Fruit fly (Drosophila melanogaster) whole organism, embryonic: ENCODE data around the gene ZIPIC.

ENCODE experiments used
- CG17359 ChIP-seq: fragments of 200-800 bp; sonication (Bioruptor generic); optimal IDR thresholded peaks from 3 replicates; lab custom pipeline; 2018; ENCODE audit warnings: missing biosample characterization, mild to moderate bottlenecking, missing genetic modification characterization, moderate library complexity
- CG2199 ChIP-seq: fragments of 200-800 bp; sonication (Bioruptor generic); IDR thresholded peaks from 3 replicates; pipeline ENCODE4 v1.3.6; 2022; ENCODE audit warnings: missing biosample characterization, missing genetic modification characterization
- CG30431 ChIP-seq: fragments of 200-800 bp; sonication (Bioruptor generic); optimal IDR thresholded peaks from 2 replicates; lab custom pipeline; 2017; ENCODE audit warnings: missing biosample characterization, missing genetic modification characterization
- CG42726 ChIP-seq: fragments of 200-800 bp; sonication (Bioruptor generic); IDR thresholded peaks from 2 replicates; pipeline ENCODE4 v1.3.6; 2022; ENCODE audit warnings: missing biosample characterization, missing genetic modification characterization; ENCODE audit not compliant: partially characterized antibody
- CG43689 ChIP-seq: fragments of 200-800 bp; sonication (Bioruptor generic); IDR thresholded peaks from 2 replicates; pipeline ENCODE4 v1.3.6; 2022; ENCODE audit warnings: missing biosample characterization, missing genetic modification characterization
- CG5953 ChIP-seq: fragments of 200-800 bp; sonication (Bioruptor generic); IDR thresholded peaks from 2 replicates; pipeline ENCODE4 v1.3.6; 2022; ENCODE audit warnings: missing biosample characterization, missing genetic modification characterization
- CG8388 ChIP-seq: fragments of 200-800 bp; sonication (Bioruptor generic); optimal IDR thresholded peaks from 2 replicates; lab custom pipeline; 2019; ENCODE audit warnings: missing biosample characterization, mild to moderate bottlenecking, missing genetic modification characterization, moderate library complexity
- CG8944 ChIP-seq: fragments of 200-800 bp; sonication (Bioruptor generic); optimal IDR thresholded peaks from 3 replicates; lab custom pipeline; 2016; ENCODE audit warnings: missing biosample characterization, missing genetic modification characterization
- Deaf1 ChIP-seq: fragments of 200-800 bp; optimal IDR thresholded peaks from 3 replicates; lab custom pipeline; 2019; ENCODE audit warnings: missing biosample characterization, mild to moderate bottlenecking, missing genetic modification characterization, moderate library complexity
- Drgx ChIP-seq: fragments of 200-800 bp; sonication (Bioruptor generic); IDR thresholded peaks from 2 replicates; pipeline ENCODE4 v1.3.6; 2022; ENCODE audit warnings: missing biosample characterization, missing genetic modification characterization
- ERR ChIP-seq: fragments of 200-800 bp; sonication (Bioruptor generic); optimal IDR thresholded peaks from 2 replicates; lab custom pipeline; 2016; ENCODE audit warnings: missing biosample characterization, missing genetic modification characterization
- Eip74EF ChIP-seq, 2 experiments: fragments of 200-800 bp in 1 of 2; fragments of >200 bp in 1 of 2; sonication (Bioruptor generic) in 1 of 2; optimal IDR thresholded peaks; 2 replicates each; lab custom pipeline; 2017 to 2019; ENCODE audit warnings: missing biosample characterization in 2 of 2, missing genetic modification characterization in 2 of 2, mild to moderate bottlenecking in 1 of 2, moderate library complexity in 1 of 2
- Hey ChIP-seq: fragments of 200-800 bp; sonication (Bioruptor generic); optimal IDR thresholded peaks from 3 replicates; lab custom pipeline; 2018; ENCODE audit warnings: missing biosample characterization, mild to moderate bottlenecking, missing genetic modification characterization
- Hsf ChIP-seq: fragments of 200-800 bp; sonication (Bioruptor generic); optimal IDR thresholded peaks from 3 replicates; lab custom pipeline; 2016; ENCODE audit warnings: missing biosample characterization, missing genetic modification characterization
- Lim3 ChIP-seq: fragments of 200-800 bp; sonication (Bioruptor generic); IDR thresholded peaks from 2 replicates; pipeline ENCODE4 v1.3.6; 2022; ENCODE audit warnings: missing biosample characterization, missing genetic modification characterization
- MESR4 ChIP-seq: fragments of 200-800 bp; sonication (Bioruptor generic); optimal IDR thresholded peaks from 2 replicates; lab custom pipeline; 2018; ENCODE audit warnings: missing biosample characterization, mild to moderate bottlenecking, missing genetic modification characterization, moderate library complexity
- Rx ChIP-seq: fragments of 200-800 bp; sonication (Bioruptor generic); IDR thresholded peaks from 2 replicates; pipeline ENCODE4 v1.3.6; 2022; ENCODE audit warnings: missing biosample characterization, missing genetic modification characterization
- Scr ChIP-seq: fragments of 200-800 bp; sonication (Bioruptor generic); IDR thresholded peaks from 2 replicates; pipeline ENCODE4 v1.3.6; 2022; ENCODE audit warnings: missing biosample characterization, missing genetic modification characterization; ENCODE audit not compliant: partially characterized antibody
- Xbp1 ChIP-seq: fragments of 200-800 bp; sonication (Bioruptor generic); optimal IDR thresholded peaks from 3 replicates; lab custom pipeline; 2016; ENCODE audit warnings: missing biosample characterization, mild to moderate bottlenecking, missing genetic modification characterization
- YL-1 ChIP-seq: fragments of 200-800 bp; sonication (Bioruptor generic); optimal IDR thresholded peaks from 3 replicates; lab custom pipeline; 2017; ENCODE audit warnings: missing biosample characterization, mild to moderate bottlenecking, missing genetic modification characterization
- bsh ChIP-seq, 2 experiments: fragments of 200-800 bp; sonication (Bioruptor generic); optimal IDR thresholded peaks; 2 replicates each; lab custom pipeline; 2017 to 2018; ENCODE audit warnings: mild to moderate bottlenecking in 2 of 2, missing biosample characterization in 2 of 2, missing genetic modification characterization in 2 of 2, moderate library complexity in 1 of 2
- cato ChIP-seq: fragments of 200-800 bp; sonication (Bioruptor generic); optimal IDR thresholded peaks from 2 replicates; lab custom pipeline; 2016; ENCODE audit warnings: missing biosample characterization, missing genetic modification characterization, borderline replicate concordance
- crp ChIP-seq, 2 experiments: fragments of 200-800 bp; sonication (Bioruptor generic); optimal IDR thresholded peaks; 2 replicates in 1 of 2; 3 replicates in 1 of 2; lab custom pipeline; 2017; ENCODE audit warnings: missing biosample characterization in 2 of 2, missing genetic modification characterization in 2 of 2, mild to moderate bottlenecking in 1 of 2, moderate library complexity in 1 of 2
- cwo ChIP-seq: fragments of 200-800 bp; sonication (Bioruptor generic); optimal IDR thresholded peaks from 3 replicates; lab custom pipeline; 2017; ENCODE audit warnings: missing biosample characterization, missing genetic modification characterization, mild to moderate bottlenecking, moderate library complexity, missing genetic modification reagents
- ems ChIP-seq: fragments of 200-800 bp; sonication (Bioruptor generic); optimal IDR thresholded peaks from 3 replicates; lab custom pipeline; 2016; ENCODE audit warnings: missing biosample characterization, missing genetic modification characterization
- ewg ChIP-seq: fragments of 200-800 bp; sonication (Bioruptor generic); optimal IDR thresholded peaks from 3 replicates; lab custom pipeline; 2017; ENCODE audit warnings: mild to moderate bottlenecking, missing biosample characterization, missing genetic modification reagents, missing genetic modification characterization
- exex ChIP-seq: fragments of 200-800 bp; sonication (Bioruptor generic); optimal IDR thresholded peaks from 4 replicates; lab custom pipeline; 2018; ENCODE audit warnings: missing biosample characterization, mild to moderate bottlenecking, missing genetic modification characterization, moderate library complexity
- eyg ChIP-seq: fragments of 200-800 bp; sonication (Bioruptor generic); optimal IDR thresholded peaks from 3 replicates; lab custom pipeline; 2016; ENCODE audit warnings: missing biosample characterization, missing genetic modification characterization
- gce ChIP-seq: fragments of 200-800 bp; sonication (Bioruptor generic); IDR thresholded peaks from 3 replicates; pipeline ENCODE4 v1.3.6; 2022; ENCODE audit warnings: missing biosample characterization, missing genetic modification characterization
- grn ChIP-seq: fragments of 200-800 bp; sonication (Bioruptor generic); optimal IDR thresholded peaks from 3 replicates; lab custom pipeline; 2017; ENCODE audit warnings: missing biosample characterization, missing genetic modification characterization
- hkb ChIP-seq, 2 experiments: fragments of 200-800 bp in 1 of 2; fragments of >200 bp in 1 of 2; sonication (Bioruptor generic) in 1 of 2; IDR thresholded peaks in 1 of 2; optimal IDR thresholded peaks in 1 of 2; 2 replicates each; pipeline versions ENCODE4 v1.3.6 to Lab custom; 2017 to 2022; ENCODE audit warnings: missing biosample characterization in 1 of 2, missing genetic modification characterization in 1 of 2
- mirr ChIP-seq: fragments of 200-800 bp; sonication (Bioruptor generic); optimal IDR thresholded peaks from 3 replicates; lab custom pipeline; 2018; ENCODE audit warnings: missing biosample characterization, mild to moderate bottlenecking, missing genetic modification characterization
- nom ChIP-seq: fragments of 200-800 bp; sonication (Bioruptor generic); optimal IDR thresholded peaks from 2 replicates; lab custom pipeline; 2017; ENCODE audit warnings: missing biosample characterization, missing genetic modification characterization, mild to moderate bottlenecking, moderate library complexity, missing genetic modification reagents
- prd ChIP-seq, 3 experiments: fragments of >200 bp in 2 of 3; fragments of 200-800 bp in 1 of 3; sonication (Bioruptor generic) in 1 of 3; optimal IDR thresholded peaks in 2 of 3; IDR thresholded peaks in 1 of 3; 2 replicates in 2 of 3; 3 replicates in 1 of 3; pipeline versions ENCODE4 v1.3.6 to Lab custom; 2017 to 2022; ENCODE audit warnings: missing biosample characterization in 1 of 3, missing genetic modification characterization in 1 of 3
- psq ChIP-seq: fragments of 200-800 bp; sonication (Bioruptor generic); optimal IDR thresholded peaks from 2 replicates; lab custom pipeline; 2017; ENCODE audit warnings: missing biosample characterization, missing genetic modification characterization
- sd ChIP-seq: fragments of 200-800 bp; sonication (Bioruptor generic); optimal IDR thresholded peaks from 3 replicates; lab custom pipeline; 2018; ENCODE audit warnings: missing biosample characterization, mild to moderate bottlenecking, missing genetic modification characterization, moderate library complexity
- sna ChIP-seq: fragments of 200-800 bp; sonication (Bioruptor generic); IDR thresholded peaks from 2 replicates; pipeline ENCODE4 v1.3.6; 2022; ENCODE audit warnings: missing biosample characterization, missing genetic modification characterization; ENCODE audit not compliant: partially characterized antibody
- sqz ChIP-seq: fragments of 200-800 bp; sonication (Bioruptor generic); optimal IDR thresholded peaks from 3 replicates; lab custom pipeline; 2018; ENCODE audit warnings: missing biosample characterization, mild to moderate bottlenecking, missing genetic modification characterization
- sug ChIP-seq: fragments of 200-800 bp; optimal IDR thresholded peaks from 2 replicates; lab custom pipeline; 2019; ENCODE audit warnings: missing biosample characterization, mild to moderate bottlenecking, missing genetic modification characterization, moderate library complexity
- tap ChIP-seq: fragments of 200-800 bp; optimal IDR thresholded peaks from 3 replicates; lab custom pipeline; 2019; ENCODE audit warnings: missing biosample characterization, mild to moderate bottlenecking, missing genetic modification characterization, moderate library complexity
- ttk ChIP-seq: fragments of 200-800 bp; sonication (Bioruptor generic); IDR thresholded peaks from 2 replicates; pipeline ENCODE4 v2.1.2; 2022; ENCODE audit warnings: missing biosample characterization, missing genetic modification characterization

The ZIPIC gene

DNA sequence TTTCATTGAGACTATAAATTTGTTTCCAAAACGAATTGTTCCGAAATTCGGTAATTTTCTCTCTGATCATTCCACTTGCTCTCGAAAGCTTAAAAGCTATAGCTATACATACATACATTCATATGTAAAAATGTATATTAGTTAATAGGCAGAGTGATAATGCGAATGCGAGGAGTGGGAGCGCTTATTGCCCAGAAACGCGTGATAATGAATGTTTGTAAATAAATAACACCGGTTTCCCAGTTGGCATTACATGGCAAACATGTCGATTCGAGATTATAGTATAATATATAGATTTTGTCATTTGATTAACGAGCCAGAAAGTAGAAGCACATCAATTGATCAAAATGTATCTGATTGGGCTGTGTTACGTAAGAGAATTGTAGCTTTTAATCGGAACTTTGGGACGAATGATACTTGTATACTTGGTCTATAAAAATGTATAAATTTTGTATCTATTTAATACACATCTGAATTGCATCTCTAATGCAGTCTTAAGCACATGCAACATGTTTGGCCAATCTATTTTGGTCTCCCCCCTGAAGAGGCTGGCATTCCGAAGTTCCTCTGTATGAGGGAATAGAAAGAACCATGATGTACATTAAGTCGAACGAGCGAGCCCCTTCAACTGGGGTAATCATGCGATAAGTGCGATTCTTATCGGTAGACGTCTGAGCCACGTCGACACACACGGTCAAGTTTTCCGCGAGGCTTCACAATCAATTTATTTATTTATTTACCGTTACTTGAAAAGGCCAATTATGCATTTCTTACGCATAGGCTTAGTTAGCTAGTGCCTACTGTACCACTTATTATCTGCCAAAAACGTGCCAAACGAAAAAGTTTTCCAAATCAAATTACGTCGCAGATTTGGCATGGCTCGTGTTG, 23.8 kb downstream of the ZIPIC start (continued):
- TF ChIP-seq CG2199 (GFP tag; lab: Robert Waterston, UW) (no peak), tap (no peak), CG43689 (no peak), ERR (GFP tag; lab: Kevin White, UChicago) (peak; percentile 32), crp (GFP tag; optimal IDR thresholded peaks at IDR 0.05; lab: Kevin White, UChicago) (no peak), Lim3 (no peak), CG8388 (GFP tag; lab: Kevin White, UChicago) (no peak), prd (optimal IDR thresholded peaks at IDR 0.05; lab: Kevin White, UChicago) (no peak), prd (GFP tag; IDR thresholded peaks at IDR 0.05; lab: Robert Waterston, UW) (peak; percentile 35; the same call in 1 of the 3 replicates), gce (GFP tag; lab: Robert Waterston, UW) (no peak), ems (GFP tag; lab: Kevin White, UChicago) (peak; percentile 7)

DNA sequence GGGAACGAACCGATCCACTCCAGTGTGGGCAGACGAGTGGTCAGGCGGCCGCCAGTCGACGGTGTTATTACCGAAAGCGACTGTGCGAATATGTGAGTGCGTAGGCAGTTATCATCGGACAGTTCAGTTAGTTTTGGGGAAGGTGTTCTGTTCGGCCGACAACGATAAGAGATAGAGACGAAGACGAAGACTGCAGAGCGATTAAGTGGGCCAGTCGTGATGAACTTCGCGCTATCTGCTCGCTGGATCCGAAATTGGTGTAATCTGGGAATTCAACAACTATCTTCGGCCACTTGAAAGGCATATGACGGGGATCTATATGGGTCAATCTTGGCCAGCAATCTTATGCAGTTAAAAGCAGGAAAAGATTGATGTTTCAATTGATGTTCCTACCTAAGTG, 27.5 kb downstream of the ZIPIC start, which contains the start of gene CG7912:
CG7912 (minus strand) TSS at position 17 of the 400 bp plus-strand sequence.
- TF ChIP-seq Eip74EF (GFP tag; optimal IDR thresholded peaks at IDR 0.05; lab: Kevin White, UChicago) (no peak), exex (tag; lab: Kevin White, UChicago) (peak; percentile 88), grn (GFP tag; lab: Kevin White, UChicago) (peak; percentile 87), cato (GFP tag; lab: Kevin White, UChicago) (no peak), sd (tag; lab: Kevin White, UChicago) (peak; percentile 8), mirr (GFP tag; lab: Kevin White, UChicago) (peak; percentile 75), Hey (peak; percentile 63), Rx (GFP tag; lab: Robert Waterston, UW) (no peak), Deaf1 (tag; lab: Kevin White, UChicago) (peak; percentile 53), CG30431 (GFP tag; lab: Kevin White, UChicago) (no peak), sug (tag; lab: Kevin White, UChicago) (peak; percentile 20), cwo (GFP tag; lab: Kevin White, UChicago) (peak; percentile 20)

DNA sequence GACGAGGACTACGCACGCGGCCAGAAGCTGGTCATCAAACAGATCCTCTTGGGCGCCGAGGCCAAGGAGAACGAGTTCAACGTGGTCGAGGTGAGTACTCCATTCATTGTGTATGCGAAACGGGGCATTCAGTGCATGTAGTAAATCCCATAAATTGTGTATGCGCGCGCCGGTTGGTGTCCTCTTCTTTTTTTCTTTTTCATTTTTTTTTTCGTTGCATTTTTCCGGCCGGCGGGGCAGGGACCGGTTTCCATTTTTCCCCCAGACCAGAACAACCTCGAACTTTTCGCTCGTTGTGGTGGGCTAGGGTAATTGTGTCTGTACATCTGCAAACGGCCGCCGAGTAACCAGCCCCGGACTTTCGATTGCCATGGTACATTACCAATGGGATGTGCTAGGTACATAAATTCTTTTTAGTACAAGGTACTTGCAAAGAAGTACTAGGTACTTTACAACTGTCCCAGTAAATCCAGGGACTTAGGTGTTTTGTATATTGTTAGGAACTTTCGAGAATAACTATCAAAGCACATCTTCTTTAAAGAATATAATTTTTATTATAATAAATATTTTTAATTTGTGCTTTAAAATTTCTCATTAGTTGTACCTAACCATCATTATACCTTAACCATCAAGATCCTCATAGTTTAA, 31.2 kb downstream of the ZIPIC start:
- peak; percentile 86 for TF ChIP-seq CG17359 (tag; lab: Kevin White, UChicago)
- TF ChIP-seq Drgx (GFP tag; lab: Robert Waterston, UW): peak; percentile 50
- TF ChIP-seq ttk (GFP tag; lab: Robert Waterston, UW): no peak
- no peak for TF ChIP-seq CG5953 (GFP tag; lab: Robert Waterston, UW)
- TF ChIP-seq sqz (GFP tag; lab: Kevin White, UChicago): peak; percentile 31
- TF ChIP-seq ewg (GFP tag; lab: Kevin White, UChicago): peak; percentile 4
- peak; percentile 92 for TF ChIP-seq nom (GFP tag; lab: Kevin White, UChicago)
- peak in 1 of 2 experiments; percentile 62 for TF ChIP-seq bsh (GFP tag; optimal IDR thresholded peaks at IDR 0.05; lab: Kevin White, UChicago)

dm6 chr3R:30004648-30005047, 32.0 kb downstream of the ZIPIC start, which contains the start of the genes Nlp and Nph:
Nlp (plus strand) TSS chr3R:30004785.
Nph (minus strand) TSS chr3R:30004861.
- TF ChIP-seq CG42726: no peak
- TF ChIP-seq Hsf (GFP tag; lab: Kevin White, UChicago): peak; percentile 36
- peak; percentile 29 for TF ChIP-seq MESR4 (GFP tag; lab: Kevin White, UChicago)
- no peak for TF ChIP-seq psq (GFP tag; lab: Kevin White, UChicago)
- TF ChIP-seq hkb (optimal IDR thresholded peaks at IDR 0.05; lab: Kevin White, UChicago): no peak
- TF ChIP-seq hkb (GFP tag; IDR thresholded peaks at IDR 0.05; lab: Robert Waterston, UW): peak; percentile 48; the same call in 1 of the 2 replicates
- TF ChIP-seq Xbp1 (GFP tag; lab: Kevin White, UChicago): peak; percentile 35
- peak; percentile 90 for TF ChIP-seq Scr (GFP tag; lab: Robert Waterston, UW)
- peak; percentile 93 for TF ChIP-seq YL-1 (GFP tag; lab: Kevin White, UChicago)
- TF ChIP-seq CG8944 (GFP tag; lab: Kevin White, UChicago): no peak
- peak; percentile 94 for TF ChIP-seq sna (GFP tag; lab: Robert Waterston, UW)
- no peak for TF ChIP-seq eyg (GFP tag; lab: Kevin White, UChicago)
